Worm (Caenorhabditis elegans) whole organism, young adult: ENCODE measurements around the gene C47E12.3.

ENCODE experiments used
- D2030.7 ChIP-seq: fragments of 200-800 bp; sonication (Bioruptor generic); IDR thresholded peaks from 2 replicates; pipeline ENCODE4 v1.3.6; 2022; ENCODE audit warnings: missing genetic modification reagents, missing genetic modification characterization, missing compliant biosample characterization
- F37B4.10 ChIP-seq: fragments of 200-800 bp; sonication (Bioruptor generic); IDR thresholded peaks from 2 replicates; pipeline ENCODE4 v1.3.6; 2022; ENCODE audit warnings: missing genetic modification characterization, missing compliant biosample characterization
- ama-1 ChIP-seq, 3 experiments: fragments of 150-350 bp in 1 of 3; sonication (generic microtip) in 2 of 3; optimal IDR thresholded peaks; 2 replicates each; lab custom pipeline; 2014 to 2018; ENCODE audit warnings: missing biosample characterization in 2 of 3, missing genetic modification characterization in 2 of 3, missing genetic modification reagents in 2 of 3
- bed-2 ChIP-seq: fragments of 200-800 bp; sonication (Bioruptor generic); IDR thresholded peaks from 2 replicates; pipeline ENCODE4 v1.3.6; 2022; ENCODE audit warnings: missing genetic modification reagents, missing genetic modification characterization, missing compliant biosample characterization
- pha-4 ChIP-seq: fragments of 150-350 bp; sonication (generic microtip); optimal IDR thresholded peaks from 2 replicates; lab custom pipeline; 2014; ENCODE audit warnings: missing biosample characterization, missing genetic modification reagents, missing genetic modification characterization
- snpc-4 ChIP-seq, 5 experiments: fragments of 150-350 bp in 1 of 5; sonication (generic microtip) in 4 of 5; optimal IDR thresholded peaks; 2 replicates each; lab custom pipeline; 2014 to 2018; ENCODE audit warnings: missing genetic modification characterization in 5 of 5, missing biosample characterization in 3 of 5, antibody characterized with exemption in 2 of 5, mild to moderate bottlenecking in 2 of 5, missing compliant biosample characterization in 2 of 5, missing genotype in 2 of 5, moderate library complexity in 2 of 5, missing genetic modification reagents in 1 of 5
- tbx-9 ChIP-seq: sonication (generic microtip); optimal IDR thresholded peaks from 2 replicates; lab custom pipeline; 2016; ENCODE audit warnings: borderline replicate concordance, missing genetic modification characterization, inconsistent platforms, missing compliant biosample characterization

ce11 chrIV:9998487-9999218 lies 3.0 kb downstream of the C47E12.3 start, which contains the start of gene pyp-1:
- no peak for TF ChIP-seq ama-1 (optimal IDR thresholded peaks at IDR 0.05; lab: Kevin White, UChicago)
- TF ChIP-seq ama-1 (GFP tag; optimal IDR thresholded peaks at IDR 0.05; lab: Kevin White, UChicago) = no peak
- TF ChIP-seq F37B4.10 = no peak
- TF ChIP-seq snpc-4 (GFP tag; optimal IDR thresholded peaks at IDR 0.05; lab: Kevin White, UChicago) = no peak
- TF ChIP-seq snpc-4 (tag; optimal IDR thresholded peaks at IDR 0.05; lab: Kevin White, UChicago) = no peak
- no peak for TF ChIP-seq bed-2
- 0 out of 2 replicates have a peak, but pooled peaks have one; percentile 19 for TF ChIP-seq D2030.7 (GFP tag; lab: Robert Waterston, UW)
- TF ChIP-seq tbx-9 (tag; lab: Kevin White, UChicago) = no peak
- TF ChIP-seq pha-4 (tag; lab: Kevin White, UChicago) = no peak
